Fruit fly (Drosophila melanogaster): ENCODE measurements around the gene Ugt303A1.

Gene Ugt303A1

dm6 chr3R:11221437-11222230, 46.3 kb downstream of the Ugt303A1 start, which contains the start of the genes CG6693 and RpL3 (continued):
- peak; percentile 46 for TF ChIP-seq CG8359 (GFP tag; optimal IDR thresholded peaks at IDR 0.05; ENCODE audit: borderline replicate concordance)
- peak; percentile 80 for TF ChIP-seq unpg (GFP tag; optimal IDR thresholded peaks at IDR 0.05)
- peak; percentile 19 for TF ChIP-seq CG12155 (GFP tag; optimal IDR thresholded peaks at IDR 0.05)
- peak; percentile 77 for TF ChIP-seq grau (tag; optimal IDR thresholded peaks at IDR 0.05)
- no peak for TF ChIP-seq CG43689 (GFP tag; IDR thresholded peaks at IDR 0.05)
- TF ChIP-seq CG16863 (GFP tag; optimal IDR thresholded peaks at IDR 0.05): peak; percentile 58
- TF ChIP-seq org-1 (GFP tag; optimal IDR thresholded peaks at IDR 0.05): peak; percentile 56
- peak; percentile 48 for TF ChIP-seq Myb (GFP tag; optimal IDR thresholded peaks at IDR 0.05)
- TF ChIP-seq H15 (GFP tag; IDR thresholded peaks at IDR 0.05): peak; percentile 41; the same call in 1 of the 3 replicates
- TF ChIP-seq CG11560 (tag; IDR thresholded peaks at IDR 0.05): no peak; the same call in 2 of the 3 replicates
- TF ChIP-seq Meics (GFP tag; optimal IDR thresholded peaks at IDR 0.05): peak; percentile 87
- TF ChIP-seq cad (GFP tag; optimal IDR thresholded peaks at IDR 0.05): no peak
- TF ChIP-seq Six4 (GFP tag; optimal IDR thresholded peaks at IDR 0.05): peak; percentile 27
- peak; percentile 64 for TF ChIP-seq CTCF (GFP tag; optimal IDR thresholded peaks at IDR 0.05)
- TF ChIP-seq aop (GFP tag; IDR thresholded peaks at IDR 0.05): no peak
- TF ChIP-seq bigmax (GFP tag; optimal IDR thresholded peaks at IDR 0.05): peak; percentile 99
- peak; percentile 50 for TF ChIP-seq CG4617 (GFP tag; optimal IDR thresholded peaks at IDR 0.05; ENCODE audit: borderline replicate concordance)
- peak; percentile 52; the same call in 1 of the 2 replicates for TF ChIP-seq wdn (GFP tag; IDR thresholded peaks at IDR 0.05)
- TF ChIP-seq CG14050 (GFP tag; IDR thresholded peaks at IDR 0.05): peak; percentile 40; the same call in 2 of the 3 replicates
- peak; percentile 72 for TF ChIP-seq CG12391 (tag; optimal IDR thresholded peaks at IDR 0.05)
- peak; percentile 85 for TF ChIP-seq Jarid2 (GFP tag; optimal IDR thresholded peaks at IDR 0.05)
- TF ChIP-seq CG8290 (GFP tag; optimal IDR thresholded peaks at IDR 0.05): peak; percentile 69
- peak; percentile 43 to 94 for TF ChIP-seq CG8290 (tag; optimal IDR thresholded peaks at IDR 0.05)
- TF ChIP-seq CG10274 (GFP tag; optimal IDR thresholded peaks at IDR 0.05): peak; percentile 0
- TF ChIP-seq Doc3 (GFP tag; IDR thresholded peaks at IDR 0.05; ENCODE audit: partially characterized antibody): no peak
- TF ChIP-seq Fer1 (GFP tag; optimal IDR thresholded peaks at IDR 0.05): peak; percentile 86
- TF ChIP-seq CG13624 (GFP tag; optimal IDR thresholded peaks at IDR 0.05): peak; percentile 72
- TF ChIP-seq Sry-δ (GFP tag; optimal IDR thresholded peaks at IDR 0.05): peak; percentile 71
- TF ChIP-seq Stat92E (GFP tag; optimal IDR thresholded peaks at IDR 0.05): peak in 1 of 3 experiments; percentile 91
- TF ChIP-seq dmrt99B (tag; optimal IDR thresholded peaks at IDR 0.05): peak; percentile 68
- peak; percentile 50 for TF ChIP-seq luna (GFP tag; optimal IDR thresholded peaks at IDR 0.05)
- no peak; the same call in 1 of the 2 replicates for TF ChIP-seq lmd (GFP tag; IDR thresholded peaks at IDR 0.05)
- TF ChIP-seq Camta (GFP tag; optimal IDR thresholded peaks at IDR 0.05): peak; percentile 38
- TF ChIP-seq Dref (GFP tag; IDR thresholded peaks at IDR 0.05): peak; percentile 44
- TF ChIP-seq CG18619 (GFP tag; optimal IDR thresholded peaks at IDR 0.05): peak; percentile 80
- peak; percentile 90 for TF ChIP-seq CG1603 (tag; optimal IDR thresholded peaks at IDR 0.05)
- peak; percentile 22; the same call in 1 of the 3 replicates for TF ChIP-seq tgo (GFP tag; IDR thresholded peaks at IDR 0.05)
- no peak for TF ChIP-seq prd (optimal IDR thresholded peaks at IDR 0.05)
- peak; percentile 43; the same call in 2 of the 3 replicates for TF ChIP-seq prd (GFP tag; IDR thresholded peaks at IDR 0.05)
- TF ChIP-seq pan (optimal IDR thresholded peaks at IDR 0.05): no peak
- peak in 1 of 2 experiments; percentile 73 for TF ChIP-seq pan (GFP tag; optimal IDR thresholded peaks at IDR 0.05 in 1 of 2, IDR thresholded peaks at IDR 0.05 in 1 of 2)
- peak; percentile 5 for TF ChIP-seq CG4282 (GFP tag; optimal IDR thresholded peaks at IDR 0.05)
- TF ChIP-seq tx (GFP tag; optimal IDR thresholded peaks at IDR 0.05): no peak
- TF ChIP-seq CG34376 (GFP tag; optimal IDR thresholded peaks at IDR 0.05): peak; percentile 98
- no peak for TF ChIP-seq eve (GFP tag; optimal IDR thresholded peaks at IDR 0.05)
- TF ChIP-seq CG10209 (GFP tag; optimal IDR thresholded peaks at IDR 0.05): peak; percentile 69
- TF ChIP-seq CG3995 (GFP tag; optimal IDR thresholded peaks at IDR 0.05): peak; percentile 58
- peak; percentile 89 for TF ChIP-seq CrebB (tag; optimal IDR thresholded peaks at IDR 0.05)
- peak; percentile 88 for TF ChIP-seq CG17385 (GFP tag; optimal IDR thresholded peaks at IDR 0.05)
- peak in 1 of 2 experiments; percentile 67 for TF ChIP-seq insv (GFP tag; optimal IDR thresholded peaks at IDR 0.05)
